Worm (Caenorhabditis elegans) whole organism, young adult: ENCODE results near the gene F42E8.1.

Source experiments
- B0019.2 ChIP-seq: fragments of 200-800 bp; sonication (Bioruptor generic); conservative IDR thresholded peaks from 2 replicates; pipeline ENCODE4 v1.3.6; 2022; ENCODE audit warnings: missing genetic modification reagents, missing genetic modification characterization, missing compliant biosample characterization
- D2030.7 ChIP-seq: fragments of 200-800 bp; sonication (Bioruptor generic); IDR thresholded peaks from 2 replicates; pipeline ENCODE4 v1.3.6; 2022; ENCODE audit warnings: missing genetic modification reagents, missing genetic modification characterization, missing compliant biosample characterization
- F10E7.11 ChIP-seq: sonication (generic microtip); optimal IDR thresholded peaks from 2 replicates; lab custom pipeline; 2017; ENCODE audit warnings: mild to moderate bottlenecking, missing genetic modification characterization, moderate library complexity, missing compliant biosample characterization
- F22D6.2 ChIP-seq: sonication (generic microtip); optimal IDR thresholded peaks from 2 replicates; lab custom pipeline; 2016; ENCODE audit warnings: mild to moderate bottlenecking, missing genetic modification characterization, missing compliant biosample characterization
- F23B12.7 ChIP-seq: sonication (generic microtip); optimal IDR thresholded peaks from 2 replicates; lab custom pipeline; 2017; ENCODE audit warnings: missing genetic modification characterization, mild to moderate bottlenecking, missing compliant biosample characterization, antibody characterized with exemption, moderate library complexity; ENCODE audit not compliant: insufficient read depth
- F33H1.4 ChIP-seq: fragments of 200-800 bp; sonication (Bioruptor generic); IDR thresholded peaks from 2 replicates; pipeline ENCODE4 v1.3.6; 2022; ENCODE audit warnings: missing genetic modification reagents, missing genetic modification characterization, missing compliant biosample characterization
- F37B4.10 ChIP-seq: fragments of 200-800 bp; sonication (Bioruptor generic); IDR thresholded peaks from 2 replicates; pipeline ENCODE4 v1.3.6; 2022; ENCODE audit warnings: missing genetic modification characterization, missing compliant biosample characterization
- F49E8.2 ChIP-seq: sonication (generic microtip); optimal IDR thresholded peaks from 3 replicates; lab custom pipeline; 2017; ENCODE audit warnings: missing genetic modification characterization, mild to moderate bottlenecking, missing compliant biosample characterization, antibody characterized with exemption, moderate library complexity; ENCODE audit not compliant: insufficient read depth
- F55B11.4 ChIP-seq: sonication (generic microtip); optimal IDR thresholded peaks from 2 replicates; lab custom pipeline; 2016; ENCODE audit warnings: missing compliant biosample characterization, missing genetic modification characterization, borderline replicate concordance; ENCODE audit not compliant: insufficient read depth
- F57A8.1 ChIP-seq: fragments of 200-800 bp; sonication (Bioruptor generic); optimal IDR thresholded peaks from 2 replicates; lab custom pipeline; 2018; ENCODE audit warnings: mild to moderate bottlenecking, missing genetic modification characterization, moderate library complexity, missing compliant biosample characterization
- K12H6.12 ChIP-seq: fragments of 200-800 bp; sonication (Bioruptor generic); optimal IDR thresholded peaks from 2 replicates; lab custom pipeline; 2018; ENCODE audit warnings: mild to moderate bottlenecking, missing genetic modification characterization, missing compliant biosample characterization
- T26A5.8 ChIP-seq: sonication (generic microtip); optimal IDR thresholded peaks from 2 replicates; lab custom pipeline; 2016; ENCODE audit warnings: missing genetic modification characterization, missing compliant biosample characterization
- Y79H2A.3 ChIP-seq: fragments of 200-800 bp; sonication (Bioruptor generic); conservative IDR thresholded peaks from 2 replicates; pipeline ENCODE4 v1.3.6; 2022; ENCODE audit warnings: missing genetic modification reagents, missing genetic modification characterization, missing compliant biosample characterization
- Y95B8A.8 ChIP-seq: fragments of 200-800 bp; sonication (Bioruptor generic); IDR thresholded peaks from 2 replicates; pipeline ENCODE4 v1.3.6; 2022; ENCODE audit warnings: missing genetic modification reagents, missing genetic modification characterization, missing compliant biosample characterization
- ZK185.1 ChIP-seq: sonication (generic microtip); optimal IDR thresholded peaks from 2 replicates; lab custom pipeline; 2016; ENCODE audit warnings: mild to moderate bottlenecking, missing genetic modification characterization, missing compliant biosample characterization; ENCODE audit not compliant: poor library complexity, severe bottlenecking
- atf-7 ChIP-seq: sonication (generic microtip); optimal IDR thresholded peaks from 2 replicates; lab custom pipeline; 2017; ENCODE audit warnings: mild to moderate bottlenecking, missing genetic modification characterization, missing compliant biosample characterization
- athp-1 ChIP-seq: sonication (generic microtip); optimal IDR thresholded peaks from 2 replicates; lab custom pipeline; 2017; ENCODE audit warnings: mild to moderate bottlenecking, missing genetic modification characterization, missing compliant biosample characterization
- attf-5 ChIP-seq: fragments of 200-800 bp; sonication (Bioruptor generic); optimal IDR thresholded peaks from 2 replicates; lab custom pipeline; 2018; ENCODE audit warnings: mild to moderate bottlenecking, missing genetic modification characterization, missing compliant biosample characterization
- attf-6 ChIP-seq: fragments of 200-800 bp; sonication (Bioruptor generic); IDR thresholded peaks from 2 replicates; pipeline ENCODE4 v1.3.6; 2022; ENCODE audit warnings: missing genetic modification reagents, missing genetic modification characterization, missing compliant biosample characterization
- ceh-100 ChIP-seq: fragments of 200-800 bp; sonication (Bioruptor generic); IDR thresholded peaks from 2 replicates; pipeline ENCODE4 v1.3.6; 2022; ENCODE audit warnings: missing genetic modification reagents, missing genetic modification characterization, missing compliant biosample characterization
- ceh-40 ChIP-seq: fragments of 200-800 bp; sonication (Bioruptor generic); IDR thresholded peaks from 2 replicates; pipeline ENCODE4 v1.3.6; 2022; ENCODE audit warnings: missing genetic modification characterization, missing compliant biosample characterization
- chd-7 ChIP-seq: sonication (generic microtip); optimal IDR thresholded peaks from 2 replicates; lab custom pipeline; 2016; ENCODE audit warnings: mild to moderate bottlenecking, missing genetic modification characterization, moderate library complexity, missing compliant biosample characterization
- dox-1 ChIP-seq: fragments of 200-800 bp; sonication (Bioruptor generic); IDR thresholded peaks from 2 replicates; pipeline ENCODE4 v1.3.6; 2022; ENCODE audit warnings: missing genetic modification reagents, missing genetic modification characterization, missing compliant biosample characterization
- efl-1 ChIP-seq: fragments of 150-350 bp; optimal IDR thresholded peaks from 2 replicates; lab custom pipeline; 2014; ENCODE audit warnings: missing biosample characterization, missing genetic modification reagents, missing genetic modification characterization
- gei-17 ChIP-seq: fragments of 200-800 bp; sonication (Bioruptor generic); optimal IDR thresholded peaks from 2 replicates; lab custom pipeline; 2018; ENCODE audit warnings: mild to moderate bottlenecking, missing genetic modification characterization, missing compliant biosample characterization
- him-1 ChIP-seq: sonication (generic microtip); optimal IDR thresholded peaks from 2 replicates; lab custom pipeline; 2016; ENCODE audit warnings: missing genotype, missing genetic modification reagents, missing genetic modification characterization, missing compliant biosample characterization
- lag-1 ChIP-seq: fragments of 200-800 bp; sonication (Bioruptor generic); IDR thresholded peaks from 2 replicates; pipeline ENCODE4 v1.3.6; 2022; ENCODE audit warnings: missing genetic modification reagents, missing genetic modification characterization, missing compliant biosample characterization
- lin-35 ChIP-seq, 3 experiments: fragments of 150-350 bp in 2 of 3; sonication (generic microtip) in 1 of 3; optimal IDR thresholded peaks; 2 replicates each; lab custom pipeline; 2014 to 2018; ENCODE audit warnings: missing biosample characterization in 3 of 3, missing genetic modification characterization in 3 of 3, missing genetic modification reagents in 3 of 3
- lin-54 ChIP-seq: fragments of 200-800 bp; sonication (Bioruptor generic); optimal IDR thresholded peaks from 2 replicates; lab custom pipeline; 2018; ENCODE audit warnings: mild to moderate bottlenecking, missing genetic modification characterization, missing compliant biosample characterization
- lsy-27 ChIP-seq: sonication (generic microtip); optimal IDR thresholded peaks from 2 replicates; lab custom pipeline; 2017; ENCODE audit warnings: missing genetic modification characterization, mild to moderate bottlenecking, missing compliant biosample characterization, antibody characterized with exemption, missing genotype, borderline replicate concordance; ENCODE audit not compliant: insufficient read depth
- madf-6 ChIP-seq: fragments of 200-800 bp; sonication (Bioruptor generic); IDR thresholded peaks from 2 replicates; pipeline ENCODE4 v1.3.6; 2022; ENCODE audit warnings: missing genetic modification reagents, missing genetic modification characterization, missing compliant biosample characterization
- nfyb-1 ChIP-seq: fragments of 200-800 bp; sonication (Bioruptor generic); IDR thresholded peaks from 2 replicates; pipeline ENCODE4 v1.3.6; 2022; ENCODE audit warnings: missing genetic modification reagents, missing genetic modification characterization, missing compliant biosample characterization
- nhr-90 ChIP-seq: sonication (generic microtip); optimal IDR thresholded peaks from 2 replicates; lab custom pipeline; 2016; ENCODE audit warnings: missing genotype, mild to moderate bottlenecking, missing genetic modification characterization, missing compliant biosample characterization
- snpc-1.3 ChIP-seq: sonication (generic microtip); optimal IDR thresholded peaks from 2 replicates; lab custom pipeline; 2017; ENCODE audit warnings: missing genetic modification characterization, mild to moderate bottlenecking, missing compliant biosample characterization, antibody characterized with exemption, moderate library complexity, missing genotype, missing genetic modification reagents; ENCODE audit not compliant: insufficient read depth
- snpc-4 ChIP-seq, 5 experiments: fragments of 150-350 bp in 1 of 5; sonication (generic microtip) in 4 of 5; optimal IDR thresholded peaks; 2 replicates each; lab custom pipeline; 2014 to 2018; ENCODE audit warnings: missing genetic modification characterization in 5 of 5, missing biosample characterization in 3 of 5, antibody characterized with exemption in 2 of 5, mild to moderate bottlenecking in 2 of 5, missing compliant biosample characterization in 2 of 5, missing genotype in 2 of 5, moderate library complexity in 2 of 5, missing genetic modification reagents in 1 of 5
- tlf-1 ChIP-seq: fragments of 200-800 bp; sonication (Bioruptor generic); optimal IDR thresholded peaks from 2 replicates; lab custom pipeline; 2018; ENCODE audit warnings: mild to moderate bottlenecking, missing genetic modification characterization, missing compliant biosample characterization
- unc-62 ChIP-seq: fragments of 150-350 bp; optimal IDR thresholded peaks from 2 replicates; lab custom pipeline; 2014; ENCODE audit warnings: missing biosample characterization, missing genetic modification reagents, missing genetic modification characterization
- xnd-1 ChIP-seq: sonication (generic microtip); optimal IDR thresholded peaks from 2 replicates; lab custom pipeline; 2016; ENCODE audit warnings: missing genotype, missing genetic modification reagents, missing genetic modification characterization, missing compliant biosample characterization
- zim-3 ChIP-seq: sonication (generic microtip); optimal IDR thresholded peaks from 2 replicates; lab custom pipeline; 2017; ENCODE audit warnings: mild to moderate bottlenecking, missing genetic modification characterization, moderate library complexity, missing compliant biosample characterization
- ztf-22 ChIP-seq: fragments of 200-800 bp; sonication (Bioruptor generic); optimal IDR thresholded peaks from 2 replicates; lab custom pipeline; 2018; ENCODE audit warnings: mild to moderate bottlenecking, missing genetic modification characterization, moderate library complexity, missing compliant biosample characterization
- ztf-26 ChIP-seq: sonication (generic microtip); optimal IDR thresholded peaks from 2 replicates; lab custom pipeline; 2017; ENCODE audit warnings: missing genetic modification characterization, missing compliant biosample characterization
- ztf-28 ChIP-seq: fragments of 200-800 bp; sonication (Bioruptor generic); IDR thresholded peaks from 2 replicates; pipeline ENCODE4 v1.3.6; 2022; ENCODE audit warnings: missing genetic modification reagents, missing genetic modification characterization, missing compliant biosample characterization
- ztf-3 ChIP-seq: fragments of 200-800 bp; sonication (Bioruptor generic); optimal IDR thresholded peaks from 2 replicates; lab custom pipeline; 2018; ENCODE audit warnings: mild to moderate bottlenecking, missing genetic modification characterization, missing compliant biosample characterization
- ztf-6 ChIP-seq: fragments of 200-800 bp; sonication (Bioruptor generic); IDR thresholded peaks from 2 replicates; pipeline ENCODE4 v1.3.6; 2022; ENCODE audit warnings: missing genetic modification reagents, missing genetic modification characterization, missing compliant biosample characterization

F42E8.1 gene

ce11 chrV:13088485-13088884, 26.5 kb downstream of the F42E8.1 start:
- TF ChIP-seq lin-35 (GFP tag; optimal IDR thresholded peaks at IDR 0.05; lab: Kevin White, UChicago), result peak in 1 of 3 experiments; percentile 34
- TF ChIP-seq F49E8.2 (tag; lab: Kevin White, UChicago), result no peak
- TF ChIP-seq, all 124 proteins: peak for 1

DNA sequence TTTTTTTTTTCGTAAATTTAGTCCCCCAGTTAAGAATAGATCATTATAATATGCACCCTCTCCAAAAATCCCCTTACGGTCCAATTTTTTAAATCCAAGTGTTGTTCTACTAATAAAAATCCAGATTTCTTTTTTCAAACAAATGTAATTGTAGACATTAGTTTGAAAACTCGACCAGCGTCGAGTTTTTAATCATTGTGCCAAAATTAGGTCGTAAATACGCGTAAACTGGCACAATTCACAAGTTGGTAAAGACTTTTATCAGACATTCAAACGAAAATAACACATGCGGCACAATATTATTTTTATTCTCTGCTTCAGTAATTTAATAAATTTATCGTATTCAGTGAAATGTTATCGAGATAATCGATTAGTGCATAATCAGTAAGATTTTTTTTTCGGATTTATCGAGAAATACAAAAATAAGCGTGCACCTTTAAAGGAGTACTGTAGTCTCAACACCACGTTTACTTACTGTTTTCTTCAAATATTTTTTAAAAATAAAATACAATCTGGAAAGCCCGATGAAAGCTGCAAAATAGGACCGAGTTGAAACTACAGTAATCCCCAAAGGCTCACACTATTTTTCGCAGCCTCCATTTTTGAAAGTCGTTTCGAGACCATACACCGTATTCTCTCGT, 28.3 kb downstream of the F42E8.1 start, which contains the start of gene C34B4.4:
Gene C34B4.4, plus strand, starts transcription at position 276 of the 641 bp plus-strand sequence.
- TF ChIP-seq attf-5, result no peak
- no peak for TF ChIP-seq dox-1 (GFP tag; lab: Robert Waterston, UW)
- no peak for TF ChIP-seq lsy-27 (tag; lab: Kevin White, UChicago)
- TF ChIP-seq lag-1 (GFP tag; lab: Robert Waterston, UW), result no peak
- TF ChIP-seq gei-17 (GFP tag; lab: Kevin White, UChicago), result no peak
- no peak for TF ChIP-seq ceh-100 (GFP tag; lab: Robert Waterston, UW)
- TF ChIP-seq xnd-1, result no peak
- TF ChIP-seq F33H1.4, result no peak
- no peak for TF ChIP-seq F55B11.4 (tag; lab: Kevin White, UChicago)
- 0 out of 2 replicates have a peak, but pooled peaks have one; percentile 47 for TF ChIP-seq nfyb-1 (GFP tag; lab: Robert Waterston, UW)
- TF ChIP-seq F23B12.7 (tag; lab: Kevin White, UChicago), result no peak
- TF ChIP-seq efl-1 (GFP tag; lab: Kevin White, UChicago), result no peak
- peak; percentile 26 for TF ChIP-seq snpc-4 (GFP tag; optimal IDR thresholded peaks at IDR 0.05; lab: Kevin White, UChicago)
- TF ChIP-seq snpc-4 (tag; optimal IDR thresholded peaks at IDR 0.05; lab: Kevin White, UChicago), result no peak
- TF ChIP-seq F57A8.1 (GFP tag; lab: Kevin White, UChicago), result no peak
- TF ChIP-seq F22D6.2 (tag; lab: Kevin White, UChicago), result peak; percentile 1
- peak; percentile 24 for TF ChIP-seq ztf-3 (GFP tag; lab: Kevin White, UChicago)
- peak; percentile 58 for TF ChIP-seq F10E7.11 (tag; lab: Kevin White, UChicago)
- no peak for TF ChIP-seq ztf-22 (GFP tag; lab: Kevin White, UChicago)
- TF ChIP-seq athp-1 (tag; lab: Kevin White, UChicago), result peak; percentile 15
- no peak for TF ChIP-seq Y79H2A.3 (GFP tag; lab: Robert Waterston, UW)
- TF ChIP-seq tlf-1 (GFP tag; lab: Kevin White, UChicago), result peak; percentile 37
- no peak for TF ChIP-seq B0019.2 (GFP tag; lab: Robert Waterston, UW)
- TF ChIP-seq atf-7 (tag; lab: Kevin White, UChicago), result peak; percentile 41
- TF ChIP-seq chd-7, result peak; percentile 2
- no peak for TF ChIP-seq unc-62
- no peak for TF ChIP-seq him-1 (tag; lab: Kevin White, UChicago)
- TF ChIP-seq ZK185.1 (tag; lab: Kevin White, UChicago), result no peak
- no peak for TF ChIP-seq attf-6 (GFP tag; lab: Robert Waterston, UW)
- no peak for TF ChIP-seq madf-6 (GFP tag; lab: Robert Waterston, UW)
- TF ChIP-seq zim-3 (tag; lab: Kevin White, UChicago), result peak; percentile 60
- no peak for TF ChIP-seq F37B4.10 (GFP tag; lab: Robert Waterston, UW)
- TF ChIP-seq snpc-1.3 (tag; lab: Kevin White, UChicago), result peak; percentile 5
- no peak for TF ChIP-seq ztf-6 (GFP tag; lab: Robert Waterston, UW)
- TF ChIP-seq D2030.7, result no peak
- no peak for TF ChIP-seq nhr-90
- no peak for TF ChIP-seq F49E8.2 (tag; lab: Kevin White, UChicago)
- no peak for TF ChIP-seq lin-54 (GFP tag; lab: Kevin White, UChicago)
- TF ChIP-seq ztf-26 (tag; lab: Kevin White, UChicago), result no peak
- TF ChIP-seq Y95B8A.8, result no peak
- TF ChIP-seq K12H6.12, result peak; percentile 47
- TF ChIP-seq T26A5.8 (tag; lab: Kevin White, UChicago), result no peak
- TF ChIP-seq ceh-40 (GFP tag; lab: Robert Waterston, UW), result no peak
- TF ChIP-seq ztf-28, result no peak
